Fruit fly (Drosophila melanogaster) whole organism, embryonic: ENCODE measurements around the gene Agpat1.

Experiments
- ATbp ChIP-seq: fragments of 200-800 bp; sonication (Bioruptor generic); optimal IDR thresholded peaks from 2 replicates; lab custom pipeline; 2017; ENCODE audit warnings: missing biosample characterization, mild to moderate bottlenecking, missing genetic modification characterization, missing genetic modification reagents
- Bdp1 ChIP-seq: fragments of 200-800 bp; sonication (Bioruptor generic); optimal IDR thresholded peaks from 3 replicates; lab custom pipeline; 2016; ENCODE audit warnings: missing biosample characterization, missing genetic modification characterization
- CG10654 ChIP-seq: fragments of 200-800 bp; sonication (Bioruptor generic); optimal IDR thresholded peaks from 2 replicates; lab custom pipeline; 2016; ENCODE audit warnings: missing biosample characterization, missing genetic modification characterization
- CG10959 ChIP-seq: fragments of 200-800 bp; sonication (Bioruptor generic); IDR thresholded peaks from 2 replicates; pipeline ENCODE4 v1.3.6; 2022; ENCODE audit warnings: missing biosample characterization, missing genetic modification characterization
- CG11093 ChIP-seq: fragments of 200-800 bp; sonication (Bioruptor generic); IDR thresholded peaks from 3 replicates; pipeline ENCODE4 v1.3.6; 2022; ENCODE audit warnings: missing biosample characterization, missing genetic modification characterization
- CG11723 ChIP-seq: fragments of 200-800 bp; sonication (Bioruptor generic); optimal IDR thresholded peaks from 2 replicates; lab custom pipeline; 2017; ENCODE audit warnings: missing biosample characterization, mild to moderate bottlenecking, missing genetic modification characterization
- CG13775 ChIP-seq: fragments of 200-800 bp; sonication (Bioruptor generic); optimal IDR thresholded peaks from 3 replicates; lab custom pipeline; 2017; ENCODE audit warnings: missing biosample characterization, mild to moderate bottlenecking, missing genetic modification characterization
- CG13894 ChIP-seq: fragments of 200-800 bp; sonication (Bioruptor generic); optimal IDR thresholded peaks from 3 replicates; lab custom pipeline; 2018; ENCODE audit warnings: missing biosample characterization, mild to moderate bottlenecking, missing genetic modification characterization, moderate library complexity
- CG1602 ChIP-seq: fragments of 200-800 bp; sonication (Bioruptor generic); optimal IDR thresholded peaks from 3 replicates; lab custom pipeline; 2016; ENCODE audit warnings: missing biosample characterization, missing genetic modification characterization
- CG17359 ChIP-seq: fragments of 200-800 bp; sonication (Bioruptor generic); optimal IDR thresholded peaks from 3 replicates; lab custom pipeline; 2018; ENCODE audit warnings: missing biosample characterization, mild to moderate bottlenecking, missing genetic modification characterization, moderate library complexity
- CG18011 ChIP-seq: fragments of 200-800 bp; sonication (Bioruptor generic); optimal IDR thresholded peaks from 2 replicates; lab custom pipeline; 2017; ENCODE audit warnings: missing biosample characterization, missing genetic modification characterization, mild to moderate bottlenecking, moderate library complexity, missing genotype
- CG31365 ChIP-seq: fragments of 200-800 bp; sonication (Bioruptor generic); optimal IDR thresholded peaks from 2 replicates; lab custom pipeline; 2018; ENCODE audit warnings: missing biosample characterization, mild to moderate bottlenecking, missing genetic modification characterization
- CG32767 ChIP-seq: fragments of 200-800 bp; sonication (Bioruptor generic); IDR thresholded peaks from 2 replicates; pipeline ENCODE4 v1.3.6; 2022; ENCODE audit warnings: missing biosample characterization, missing genetic modification characterization
- CG42726 ChIP-seq: fragments of 200-800 bp; sonication (Bioruptor generic); IDR thresholded peaks from 2 replicates; pipeline ENCODE4 v1.3.6; 2022; ENCODE audit warnings: missing biosample characterization, missing genetic modification characterization; ENCODE audit not compliant: partially characterized antibody
- CG5953 ChIP-seq: fragments of 200-800 bp; sonication (Bioruptor generic); IDR thresholded peaks from 2 replicates; pipeline ENCODE4 v1.3.6; 2022; ENCODE audit warnings: missing biosample characterization, missing genetic modification characterization
- CG6765 ChIP-seq: fragments of 200-800 bp; sonication (Bioruptor generic); optimal IDR thresholded peaks from 3 replicates; lab custom pipeline; 2017; ENCODE audit warnings: missing biosample characterization, mild to moderate bottlenecking, missing genetic modification characterization
- CG7271 ChIP-seq: fragments of 200-800 bp; sonication (Bioruptor generic); optimal IDR thresholded peaks from 2 replicates; lab custom pipeline; 2018; ENCODE audit warnings: missing biosample characterization, mild to moderate bottlenecking, missing genetic modification characterization, moderate library complexity
- CG8290 ChIP-seq, 3 experiments: fragments of 200-800 bp; sonication (Bioruptor generic); optimal IDR thresholded peaks; 2 replicates each; lab custom pipeline; 2016 to 2019; ENCODE audit warnings: missing biosample characterization in 3 of 3, missing genetic modification characterization in 3 of 3, mild to moderate bottlenecking in 2 of 3, moderate library complexity in 1 of 3
- CoRest ChIP-seq: fragments of 200-800 bp; sonication (Bioruptor generic); optimal IDR thresholded peaks from 3 replicates; lab custom pipeline; 2018; ENCODE audit warnings: missing biosample characterization, mild to moderate bottlenecking, missing genetic modification characterization, moderate library complexity
- D19A ChIP-seq: fragments of 200-800 bp; optimal IDR thresholded peaks from 3 replicates; lab custom pipeline; 2019; ENCODE audit warnings: missing biosample characterization, mild to moderate bottlenecking, missing genetic modification characterization, moderate library complexity
- D19B ChIP-seq: fragments of 200-800 bp; sonication (Bioruptor generic); optimal IDR thresholded peaks from 2 replicates; lab custom pipeline; 2017; ENCODE audit warnings: missing biosample characterization, mild to moderate bottlenecking, missing genetic modification characterization
- Ets65A ChIP-seq: fragments of 200-800 bp; sonication (Bioruptor generic); peaks from one replicate; lab custom pipeline; 2016; ENCODE audit warnings: missing biosample characterization, missing genetic modification characterization
- GATAe ChIP-seq: fragments of 200-800 bp; sonication (Bioruptor generic); conservative IDR thresholded peaks from 2 replicates; pipeline ENCODE4 v1.3.6; 2022; ENCODE audit warnings: missing biosample characterization, missing genetic modification characterization
- HmgZ ChIP-seq: fragments of 200-800 bp; sonication (Bioruptor generic); optimal IDR thresholded peaks from 2 replicates; lab custom pipeline; 2018; ENCODE audit warnings: missing biosample characterization, mild to moderate bottlenecking, missing genetic modification characterization
- Hmr ChIP-seq: fragments of 200-800 bp; sonication (Bioruptor generic); optimal IDR thresholded peaks from 3 replicates; lab custom pipeline; 2017; ENCODE audit warnings: mild to moderate bottlenecking, missing biosample characterization, missing genetic modification reagents, missing genetic modification characterization
- Hsf ChIP-seq: fragments of 200-800 bp; sonication (Bioruptor generic); optimal IDR thresholded peaks from 3 replicates; lab custom pipeline; 2016; ENCODE audit warnings: missing biosample characterization, missing genetic modification characterization
- NK7.1 ChIP-seq: fragments of 200-800 bp; sonication (Bioruptor generic); optimal IDR thresholded peaks from 3 replicates; lab custom pipeline; 2016; ENCODE audit warnings: missing biosample characterization, missing genetic modification characterization
- Rfx ChIP-seq: fragments of 200-800 bp; sonication (Bioruptor generic); IDR thresholded peaks from 2 replicates; pipeline ENCODE4 v1.3.6; 2022; ENCODE audit warnings: missing biosample characterization, missing genetic modification characterization
- eve ChIP-seq, 2 experiments: fragments of >200 bp; optimal IDR thresholded peaks; 2 replicates each; lab custom pipeline; 2017; ENCODE audit warnings: missing biosample characterization in 2 of 2, missing genetic modification characterization in 2 of 2
- ewg ChIP-seq: fragments of 200-800 bp; sonication (Bioruptor generic); optimal IDR thresholded peaks from 3 replicates; lab custom pipeline; 2017; ENCODE audit warnings: mild to moderate bottlenecking, missing biosample characterization, missing genetic modification reagents, missing genetic modification characterization
- h ChIP-seq: fragments of >200 bp; optimal IDR thresholded peaks from 2 replicates; lab custom pipeline; 2017
- insv ChIP-seq, 2 experiments: fragments of 200-800 bp; sonication (Bioruptor generic); optimal IDR thresholded peaks; 3 replicates each; lab custom pipeline; 2016 to 2018; ENCODE audit warnings: missing biosample characterization in 2 of 2, missing genetic modification characterization in 2 of 2
- inv ChIP-seq: fragments of 200-800 bp; sonication (Bioruptor generic); IDR thresholded peaks from 2 replicates; pipeline ENCODE4 v1.3.6; 2022; ENCODE audit warnings: missing biosample characterization, missing genetic modification characterization; ENCODE audit not compliant: partially characterized antibody
- luna ChIP-seq: fragments of 200-800 bp; sonication (Bioruptor generic); optimal IDR thresholded peaks from 2 replicates; lab custom pipeline; 2016; ENCODE audit warnings: missing biosample characterization, missing genetic modification characterization
- mld ChIP-seq: fragments of 200-800 bp; sonication (Bioruptor generic); IDR thresholded peaks from 3 replicates; pipeline ENCODE4 v1.3.6; 2022; ENCODE audit warnings: missing biosample characterization, missing genetic modification characterization; ENCODE audit not compliant: partially characterized antibody
- pan ChIP-seq, 4 experiments: fragments of >200 bp in 3 of 4; fragments of 200-800 bp in 1 of 4; sonication (Bioruptor generic) in 1 of 4; optimal IDR thresholded peaks in 3 of 4; IDR thresholded peaks in 1 of 4; 2 replicates each; pipeline versions ENCODE4 v1.3.6 to Lab custom; 2017 to 2022; ENCODE audit warnings: missing biosample characterization in 2 of 4, missing genetic modification characterization in 2 of 4, mixed read lengths in 1 of 4
- pros ChIP-seq: fragments of 200-800 bp; sonication (Bioruptor generic); optimal IDR thresholded peaks from 3 replicates; lab custom pipeline; 2019; ENCODE audit warnings: missing biosample characterization, mild to moderate bottlenecking, missing genetic modification characterization, moderate library complexity
- psq ChIP-seq: fragments of 200-800 bp; sonication (Bioruptor generic); optimal IDR thresholded peaks from 2 replicates; lab custom pipeline; 2017; ENCODE audit warnings: missing biosample characterization, missing genetic modification characterization
- ranshi ChIP-seq: fragments of 200-800 bp; sonication (Bioruptor generic); IDR thresholded peaks from 2 replicates; pipeline ENCODE4 v1.3.6; 2022; ENCODE audit warnings: missing biosample characterization, missing genetic modification characterization
- rib ChIP-seq: fragments of 200-800 bp; sonication (Bioruptor generic); IDR thresholded peaks from 2 replicates; pipeline ENCODE4 v1.3.6; 2022; ENCODE audit warnings: missing biosample characterization, missing genetic modification characterization
- run ChIP-seq: fragments of 200-800 bp; sonication (Bioruptor generic); optimal IDR thresholded peaks from 3 replicates; lab custom pipeline; 2018; ENCODE audit warnings: missing biosample characterization, mild to moderate bottlenecking, missing genetic modification characterization
- sc ChIP-seq, 3 experiments: fragments of >200 bp in 2 of 3; fragments of 200-800 bp in 1 of 3; sonication (Bioruptor generic) in 1 of 3; optimal IDR thresholded peaks; 2 replicates in 2 of 3; 3 replicates in 1 of 3; lab custom pipeline; 2017; ENCODE audit warnings: mild to moderate bottlenecking in 1 of 3, missing biosample characterization in 1 of 3, missing genetic modification characterization in 1 of 3, missing genetic modification reagents in 1 of 3
- scrt ChIP-seq: fragments of 200-800 bp; sonication (Bioruptor generic); optimal IDR thresholded peaks from 2 replicates; lab custom pipeline; 2018; ENCODE audit warnings: missing biosample characterization, mild to moderate bottlenecking, missing genetic modification characterization, moderate library complexity
- slou ChIP-seq: fragments of 200-800 bp; sonication (Bioruptor generic); optimal IDR thresholded peaks from 3 replicates; lab custom pipeline; 2016; ENCODE audit warnings: missing biosample characterization, missing genetic modification characterization
- sob ChIP-seq: fragments of 200-800 bp; sonication (Bioruptor generic); IDR thresholded peaks from 2 replicates; pipeline ENCODE4 v1.3.6; 2022; ENCODE audit warnings: missing biosample characterization, missing genetic modification characterization
- vnd ChIP-seq: fragments of 200-800 bp; sonication (Bioruptor generic); IDR thresholded peaks from 3 replicates; pipeline ENCODE4 v1.3.6; 2022; ENCODE audit warnings: missing biosample characterization, missing genetic modification characterization; ENCODE audit not compliant: partially characterized antibody
- yki ChIP-seq: fragments of >200 bp; optimal IDR thresholded peaks from 3 replicates; lab custom pipeline; 2018
- zfh2 ChIP-seq: fragments of 200-800 bp; sonication (Bioruptor generic); optimal IDR thresholded peaks from 2 replicates; lab custom pipeline; 2016; ENCODE audit warnings: missing biosample characterization, missing genetic modification characterization

Gene Agpat1

dm6 chrX:12753602-12754347, 11.3 kb upstream of the Agpat1 start (continued):
- TF ChIP-seq Rfx (GFP tag; lab: Robert Waterston, UW) (peak; percentile 26; the same call in 1 of the 2 replicates), NK7.1 (GFP tag; lab: Kevin White, UChicago) (no peak), CG11093 (no peak), D19A (tag; lab: Kevin White, UChicago) (no peak), CG11723 (GFP tag; lab: Kevin White, UChicago) (peak; percentile 13), CG13894 (tag; lab: Kevin White, UChicago) (no peak), CG5953 (GFP tag; lab: Robert Waterston, UW) (no peak), ewg (no peak), CG10959 (GFP tag; lab: Robert Waterston, UW) (no peak), mld (no peak), Hsf (no peak), CG18011 (no peak), psq (GFP tag; lab: Kevin White, UChicago) (peak; percentile 81), insv (GFP tag; optimal IDR thresholded peaks at IDR 0.05; lab: Kevin White, UChicago) (no peak), GATAe (peak; percentile 78), D19B (no peak), pros (GFP tag; lab: Kevin White, UChicago) (peak; percentile 89), pan (optimal IDR thresholded peaks at IDR 0.05; lab: Kevin White, UChicago) (no peak), pan (GFP tag; optimal IDR thresholded peaks at IDR 0.05 in 1 of 2, IDR thresholded peaks at IDR 0.05 in 1 of 2) (peak in 1 of 2 experiments; percentile 6), CG8290 (GFP tag; optimal IDR thresholded peaks at IDR 0.05; lab: Kevin White, UChicago) (no peak), CG8290 (tag; optimal IDR thresholded peaks at IDR 0.05; lab: Kevin White, UChicago) (peak in 1 of 2 experiments; percentile 62), CG17359 (no peak), scrt (GFP tag; lab: Kevin White, UChicago) (no peak), CG32767 (GFP tag; lab: Robert Waterston, UW) (no peak), luna (GFP tag; lab: Kevin White, UChicago) (no peak), Ets65A (GFP tag; lab: Kevin White, UChicago) (no peak), HmgZ (tag; lab: Kevin White, UChicago) (no peak), yki (no peak), CoRest (tag; lab: Kevin White, UChicago) (no peak), CG13775 (GFP tag; lab: Kevin White, UChicago) (no peak), CG7271 (tag; lab: Kevin White, UChicago) (no peak), ATbp (GFP tag; lab: Kevin White, UChicago) (peak; percentile 20), sob (GFP tag; lab: Robert Waterston, UW) (no peak), h (lab: Kevin White, UChicago) (no peak), run (no peak), eve (GFP tag; optimal IDR thresholded peaks at IDR 0.05; lab: Kevin White, UChicago) (no peak), Bdp1 (GFP tag; lab: Kevin White, UChicago) (no peak), CG31365 (tag; lab: Kevin White, UChicago) (no peak), vnd (no peak), CG1602 (GFP tag; lab: Kevin White, UChicago) (no peak), CG10654 (GFP tag; lab: Kevin White, UChicago) (no peak), slou (GFP tag; lab: Kevin White, UChicago) (no peak), inv (no peak), CG6765 (GFP tag; lab: Kevin White, UChicago) (no peak), Hmr (GFP tag; lab: Kevin White, UChicago) (no peak), CG42726 (GFP tag; lab: Robert Waterston, UW) (peak; percentile 22; the same call in 1 of the 2 replicates), sc (optimal IDR thresholded peaks at IDR 0.05; lab: Kevin White, UChicago) (no peak), sc (GFP tag; optimal IDR thresholded peaks at IDR 0.05; lab: Kevin White, UChicago) (no peak), rib (GFP tag; lab: Robert Waterston, UW) (peak; percentile 73), zfh2 (GFP tag; lab: Kevin White, UChicago) (no peak), ranshi (0 out of 2 replicates have a peak, but pooled peaks have one; percentile 8)
